Comparison of ENCODE assay signal across 4 fruit fly cellular contexts in genomic region chr3R:18445148-18445843, dm6.
TF ChIP-seq lines count a peak whose summit lies in the region.

No protein-coding gene starts in this region.

- TF ChIP-seq CTCF in whole organism, embryonic (GFP tag; optimal IDR thresholded peaks at IDR 0.05; lab: Kevin White, UChicago) = no peak

TF ChIP-seq in whole organism, adult, 20 proteins besides CTCF, POLR2A, EP300 and RAD21:
- no peak for TF ChIP-seq cnc (optimal IDR thresholded peaks at IDR 0.05; lab: Kevin White, UChicago)
- peak; percentile 89 for TF ChIP-seq kay (GFP tag; lab: Kevin White, UChicago; ENCODE audit: borderline replicate concordance)

TF ChIP-seq in whole organism, embryonic, 481 proteins besides CTCF, POLR2A, EP300 and RAD21 (continues in another document):
- TF ChIP-seq Pdp1 (GFP tag; optimal IDR thresholded peaks at IDR 0.05; lab: Kevin White, UChicago) (peak in 1 of 2 experiments; percentile 52), CG15514 (GFP tag; optimal IDR thresholded peaks at IDR 0.05; lab: Kevin White, UChicago) (no peak), Ets65A (GFP tag; lab: Kevin White, UChicago) (peak; percentile 21), CG12769 (tag; optimal IDR thresholded peaks at IDR 0.05; lab: Kevin White, UChicago) (peak; percentile 29), Trl (optimal IDR thresholded peaks at IDR 0.05; lab: Kevin White, UChicago) (peak in 1 of 2 experiments; percentile 23), Trl (GFP tag; optimal IDR thresholded peaks at IDR 0.05; lab: Kevin White, UChicago) (no peak), CG7745 (tag; optimal IDR thresholded peaks at IDR 0.05; lab: Kevin White, UChicago) (no peak), Dbx (GFP tag; IDR thresholded peaks at IDR 0.05; lab: Robert Waterston, UW) (0 out of 3 replicates have a peak, but pooled peaks have one; percentile 14), caup (GFP tag; optimal IDR thresholded peaks at IDR 0.05; lab: Kevin White, UChicago; ENCODE audit: severe bottlenecking) (peak; percentile 3), slbo (GFP tag; IDR thresholded peaks at IDR 0.05; lab: Robert Waterston, UW) (0 out of 2 replicates have a peak, but pooled peaks have one; percentile 14), Adf1 (GFP tag; IDR thresholded peaks at IDR 0.05; lab: Robert Waterston, UW) (peak; percentile 87), crol (GFP tag; IDR thresholded peaks at IDR 0.05; lab: Robert Waterston, UW) (peak; percentile 83), MBD-R2 (GFP tag; IDR thresholded peaks at IDR 0.05; lab: Robert Waterston, UW) (0 out of 2 replicates have a peak, but pooled peaks have one; percentile 11), GATAe (GFP tag; conservative IDR thresholded peaks at IDR 0.05; lab: Robert Waterston, UW) (peak; percentile 43; the same call in 1 of the 2 replicates), pan (optimal IDR thresholded peaks at IDR 0.05; lab: Kevin White, UChicago) (no peak), pan (GFP tag; optimal IDR thresholded peaks at IDR 0.05 in 1 of 2, IDR thresholded peaks at IDR 0.05 in 1 of 2) (no peak), sd (tag; optimal IDR thresholded peaks at IDR 0.05; lab: Kevin White, UChicago) (peak; percentile 85), CG14441 (GFP tag; IDR thresholded peaks at IDR 0.05; lab: Robert Waterston, UW) (0 out of 2 replicates have a peak, but pooled peaks have one; percentile 18), CG6854 (GFP tag; optimal IDR thresholded peaks at IDR 0.05; lab: Kevin White, UChicago) (no peak), CG32772 (GFP tag; IDR thresholded peaks at IDR 0.05; lab: Robert Waterston, UW) (0 out of 2 replicates have a peak, but pooled peaks have one; percentile 23), mirr (GFP tag; optimal IDR thresholded peaks at IDR 0.05; lab: Kevin White, UChicago) (peak; percentile 88), CG6813 (GFP tag; optimal IDR thresholded peaks at IDR 0.05; lab: Kevin White, UChicago) (no peak), CG9932 (GFP tag; IDR thresholded peaks at IDR 0.05; lab: Robert Waterston, UW) (0 out of 2 replicates have a peak, but pooled peaks have one; percentile 25), CG3281 (GFP tag; optimal IDR thresholded peaks at IDR 0.05; lab: Kevin White, UChicago) (peak; percentile 10), cwo (GFP tag; optimal IDR thresholded peaks at IDR 0.05; lab: Kevin White, UChicago) (peak; percentile 65), CG17568 (GFP tag; optimal IDR thresholded peaks at IDR 0.05; lab: Kevin White, UChicago) (no peak), CG10543 (GFP tag; optimal IDR thresholded peaks at IDR 0.05; lab: Kevin White, UChicago) (peak; percentile 60)

TF ChIP-seq in whole organism, prepupa, 60 proteins besides CTCF, POLR2A, EP300 and RAD21:
- TF ChIP-seq CG3919 (GFP tag; optimal IDR thresholded peaks at IDR 0.05; lab: Kevin White, UChicago) (no peak), Lpt (GFP tag; optimal IDR thresholded peaks at IDR 0.05; lab: Kevin White, UChicago) (no peak), vri (GFP tag; optimal IDR thresholded peaks at IDR 0.05; lab: Kevin White, UChicago) (peak; percentile 5), fkh (GFP tag; optimal IDR thresholded peaks at IDR 0.05; lab: Kevin White, UChicago) (peak; percentile 72), Ets96B (tag; optimal IDR thresholded peaks at IDR 0.05; lab: Kevin White, UChicago) (no peak), Eip93F (GFP tag; optimal IDR thresholded peaks at IDR 0.05; lab: Kevin White, UChicago) (no peak), CG10669 (GFP tag; optimal IDR thresholded peaks at IDR 0.05; lab: Kevin White, UChicago) (no peak), Eip78C (GFP tag; lab: Kevin White, UChicago) (peak; percentile 41)

TF ChIP-seq in whole organism, wandering third instar larva, 38 proteins besides CTCF, POLR2A, EP300 and RAD21:
- TF ChIP-seq Rel (GFP tag; optimal IDR thresholded peaks at IDR 0.05; lab: Kevin White, UChicago) (peak; percentile 19), Rel (tag; optimal IDR thresholded peaks at IDR 0.05; lab: Kevin White, UChicago) (no peak), CrebA (GFP tag; optimal IDR thresholded peaks at IDR 0.05; lab: Kevin White, UChicago; ENCODE audit: borderline replicate concordance) (peak; percentile 36), pan (optimal IDR thresholded peaks at IDR 0.05; lab: Kevin White, UChicago) (no peak)
